Worm (Caenorhabditis elegans) whole organism, L2 larva: ENCODE measurements around the gene T10C6.10.

Source experiments
- C34F6.9 ChIP-seq: fragments of 150-350 bp; optimal IDR thresholded peaks from 2 replicates; lab custom pipeline; 2014; ENCODE audit warnings: missing biosample characterization, missing genetic modification characterization
- Y55F3AM.14 ChIP-seq: fragments of 200-800 bp; sonication (Bioruptor generic); optimal IDR thresholded peaks from 2 replicates; lab custom pipeline; 2018; ENCODE audit warnings: mild to moderate bottlenecking, missing genetic modification characterization, missing compliant biosample characterization
- dmd-4 ChIP-seq: sonication (generic microtip); optimal IDR thresholded peaks from 2 replicates; lab custom pipeline; 2017; ENCODE audit warnings: missing biosample characterization, missing genetic modification characterization
- egl-27 ChIP-seq: sonication (generic microtip); optimal IDR thresholded peaks from 3 replicates; lab custom pipeline; 2017; ENCODE audit warnings: missing biosample characterization, missing genetic modification reagents, missing genetic modification characterization
- lin-39 ChIP-seq: fragments of 150-350 bp; optimal IDR thresholded peaks from 2 replicates; lab custom pipeline; 2014; ENCODE audit warnings: missing biosample characterization, missing genetic modification reagents, missing genetic modification characterization
- lsy-2 ChIP-seq, 2 experiments: fragments of 150-350 bp in 1 of 2; sonication (generic microtip) in 1 of 2; optimal IDR thresholded peaks; 2 replicates each; lab custom pipeline; 2014 to 2017; ENCODE audit warnings: missing biosample characterization in 2 of 2, missing genetic modification characterization in 2 of 2
- nhr-11 ChIP-seq: fragments of 150-350 bp; optimal IDR thresholded peaks from 2 replicates; lab custom pipeline; 2014; ENCODE audit warnings: missing biosample characterization, missing genetic modification characterization
- nhr-77 ChIP-seq: fragments of 150-350 bp; optimal IDR thresholded peaks from 2 replicates; lab custom pipeline; 2014; ENCODE audit warnings: missing biosample characterization, missing genetic modification characterization
- peb-1 ChIP-seq: fragments of 150-350 bp; optimal IDR thresholded peaks from 2 replicates; lab custom pipeline; 2014; ENCODE audit warnings: missing biosample characterization, missing genetic modification characterization
- skn-1 ChIP-seq: sonication (generic microtip); optimal IDR thresholded peaks from 2 replicates; lab custom pipeline; 2017; ENCODE audit warnings: missing biosample characterization, missing genetic modification characterization
- unc-39 ChIP-seq: fragments of 150-350 bp; optimal IDR thresholded peaks from 2 replicates; lab custom pipeline; 2014; ENCODE audit warnings: missing biosample characterization, missing genetic modification characterization
- unc-55 ChIP-seq: fragments of 150-350 bp; sonication (generic microtip); optimal IDR thresholded peaks from 3 replicates; lab custom pipeline; 2014; ENCODE audit warnings: missing biosample characterization, missing genetic modification reagents, missing genetic modification characterization
- zag-1 ChIP-seq: fragments of 150-350 bp; optimal IDR thresholded peaks from 2 replicates; lab custom pipeline; 2014; ENCODE audit warnings: missing biosample characterization, missing genetic modification characterization
- ztf-11 ChIP-seq: sonication (generic microtip); optimal IDR thresholded peaks from 2 replicates; lab custom pipeline; 2017; ENCODE audit warnings: missing biosample characterization, missing genetic modification characterization

DNA sequence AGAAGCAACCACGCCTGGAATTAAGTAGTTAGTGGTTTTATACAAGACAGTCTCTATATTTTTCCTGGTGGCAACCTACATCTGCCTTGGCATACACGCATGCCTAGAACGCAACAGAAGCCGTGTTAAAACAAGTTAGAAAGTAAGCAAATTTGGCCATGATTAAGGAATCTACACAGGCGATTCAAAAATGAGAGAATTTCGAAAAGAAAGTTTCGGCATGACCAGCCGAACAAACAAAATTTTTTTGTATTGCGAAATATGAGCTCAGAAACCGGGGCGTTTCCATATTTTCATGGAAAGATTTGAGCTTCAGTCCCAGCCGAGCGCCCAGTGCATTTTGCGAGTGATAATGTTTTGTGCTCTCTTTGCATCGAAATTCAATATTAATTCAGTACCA is 23.9 kb downstream of the T10C6.10 start, which contains the start of gene F14H3.15:
- no peak for TF ChIP-seq skn-1
- no peak for TF ChIP-seq ztf-11
- no peak for TF ChIP-seq dmd-4 (tag; lab: Kevin White, UChicago)
- TF ChIP-seq zag-1 (tag; lab: Kevin White, UChicago) = no peak
- no peak for TF ChIP-seq unc-39 (tag; lab: Kevin White, UChicago)
- no peak for TF ChIP-seq egl-27 (tag; lab: Kevin White, UChicago)
- no peak for TF ChIP-seq Y55F3AM.14 (GFP tag; lab: Kevin White, UChicago)
- no peak for TF ChIP-seq nhr-11 (tag; lab: Kevin White, UChicago)
- TF ChIP-seq lin-39 = no peak
- TF ChIP-seq C34F6.9 (tag; lab: Kevin White, UChicago) = no peak
- no peak for TF ChIP-seq peb-1 (tag; lab: Kevin White, UChicago)
- no peak for TF ChIP-seq lsy-2 (tag; optimal IDR thresholded peaks at IDR 0.05; lab: Kevin White, UChicago)
- TF ChIP-seq unc-55 (GFP tag; lab: Kevin White, UChicago) = no peak
- TF ChIP-seq nhr-77 (tag; lab: Kevin White, UChicago) = no peak
